Fruit fly (Drosophila melanogaster) whole organism, embryonic: ENCODE data around the gene Sec20.

ENCODE experiments used
- ATbp ChIP-seq: fragments of 200-800 bp; sonication (Bioruptor generic); optimal IDR thresholded peaks from 2 replicates; lab custom pipeline; 2017; ENCODE audit warnings: missing biosample characterization, mild to moderate bottlenecking, missing genetic modification characterization, missing genetic modification reagents
- Abd-B ChIP-seq: fragments of 200-800 bp; sonication (Bioruptor generic); optimal IDR thresholded peaks from 2 replicates; lab custom pipeline; 2018; ENCODE audit warnings: missing biosample characterization, mild to moderate bottlenecking, missing genetic modification characterization, moderate library complexity
- Antp ChIP-seq: fragments of 200-800 bp; sonication (Bioruptor generic); optimal IDR thresholded peaks from 3 replicates; lab custom pipeline; 2016; ENCODE audit warnings: missing biosample characterization, missing genetic modification characterization
- CG10209 ChIP-seq: fragments of 200-800 bp; sonication (Bioruptor generic); optimal IDR thresholded peaks from 3 replicates; lab custom pipeline; 2017; ENCODE audit warnings: missing biosample characterization, mild to moderate bottlenecking, missing genetic modification characterization, missing genetic modification reagents
- CG10267 ChIP-seq: fragments of 200-800 bp; sonication (Bioruptor generic); optimal IDR thresholded peaks from 2 replicates; lab custom pipeline; 2018; ENCODE audit warnings: missing biosample characterization, mild to moderate bottlenecking, missing genetic modification characterization, moderate library complexity
- CG10565 ChIP-seq: fragments of 200-800 bp; sonication (Bioruptor generic); optimal IDR thresholded peaks from 3 replicates; lab custom pipeline; 2016; ENCODE audit warnings: missing biosample characterization, mild to moderate bottlenecking, missing genetic modification characterization
- CG10654 ChIP-seq: fragments of 200-800 bp; sonication (Bioruptor generic); optimal IDR thresholded peaks from 2 replicates; lab custom pipeline; 2016; ENCODE audit warnings: missing biosample characterization, missing genetic modification characterization
- CG12155 ChIP-seq: fragments of 200-800 bp; sonication (Bioruptor generic); optimal IDR thresholded peaks from 3 replicates; lab custom pipeline; 2016; ENCODE audit warnings: missing biosample characterization, missing genetic modification characterization
- CG1602 ChIP-seq: fragments of 200-800 bp; sonication (Bioruptor generic); optimal IDR thresholded peaks from 3 replicates; lab custom pipeline; 2016; ENCODE audit warnings: missing biosample characterization, missing genetic modification characterization
- CG1603 ChIP-seq: fragments of 200-800 bp; sonication (Bioruptor generic); optimal IDR thresholded peaks from 2 replicates; lab custom pipeline; 2019; ENCODE audit warnings: missing biosample characterization, mild to moderate bottlenecking, missing genetic modification characterization, moderate library complexity
- CG16813 ChIP-seq: fragments of 200-800 bp; sonication (Bioruptor generic); IDR thresholded peaks from 3 replicates; pipeline ENCODE4 v1.3.6; 2022; ENCODE audit warnings: missing biosample characterization, missing genetic modification characterization; ENCODE audit not compliant: partially characterized antibody
- CG17359 ChIP-seq: fragments of 200-800 bp; sonication (Bioruptor generic); optimal IDR thresholded peaks from 3 replicates; lab custom pipeline; 2018; ENCODE audit warnings: missing biosample characterization, mild to moderate bottlenecking, missing genetic modification characterization, moderate library complexity
- CG17612 ChIP-seq: fragments of 200-800 bp; sonication (Bioruptor generic); IDR thresholded peaks from 2 replicates; pipeline ENCODE4 v1.3.6; 2022; ENCODE audit warnings: missing biosample characterization, missing genetic modification characterization
- CG31365 ChIP-seq: fragments of 200-800 bp; sonication (Bioruptor generic); optimal IDR thresholded peaks from 2 replicates; lab custom pipeline; 2018; ENCODE audit warnings: missing biosample characterization, mild to moderate bottlenecking, missing genetic modification characterization
- CG31388 ChIP-seq: fragments of 200-800 bp; sonication (Bioruptor generic); optimal IDR thresholded peaks from 2 replicates; lab custom pipeline; 2016; ENCODE audit warnings: missing biosample characterization, missing genetic modification characterization
- CG33213 ChIP-seq: fragments of 200-800 bp; sonication (Bioruptor generic); optimal IDR thresholded peaks from 3 replicates; lab custom pipeline; 2016; ENCODE audit warnings: missing biosample characterization, missing genetic modification characterization
- CG34376 ChIP-seq: fragments of 200-800 bp; sonication (Bioruptor generic); optimal IDR thresholded peaks from 2 replicates; lab custom pipeline; 2018; ENCODE audit warnings: missing biosample characterization, mild to moderate bottlenecking, missing genetic modification characterization
- CG4404 ChIP-seq: fragments of 200-800 bp; sonication (Bioruptor generic); IDR thresholded peaks from 2 replicates; pipeline ENCODE4 v1.3.6; 2022; ENCODE audit warnings: missing biosample characterization, missing genetic modification characterization
- CG5245 ChIP-seq: fragments of 200-800 bp; sonication (Bioruptor generic); optimal IDR thresholded peaks from 3 replicates; lab custom pipeline; 2016; ENCODE audit warnings: missing biosample characterization, missing genetic modification characterization
- CG6791 ChIP-seq: fragments of 200-800 bp; sonication (Bioruptor generic); IDR thresholded peaks from 3 replicates; pipeline ENCODE4 v1.3.6; 2022; ENCODE audit warnings: missing biosample characterization, missing genetic modification characterization; ENCODE audit not compliant: partially characterized antibody
- CG7372 ChIP-seq: fragments of 200-800 bp; sonication (Bioruptor generic); IDR thresholded peaks from 2 replicates; pipeline ENCODE4 v1.3.6; 2022; ENCODE audit warnings: missing biosample characterization, missing genetic modification characterization
- CG9609 ChIP-seq: fragments of 200-800 bp; sonication (Bioruptor generic); optimal IDR thresholded peaks from 3 replicates; lab custom pipeline; 2016; ENCODE audit warnings: missing biosample characterization, missing genetic modification characterization
- CG9817 ChIP-seq: fragments of 200-800 bp; sonication (Bioruptor generic); optimal IDR thresholded peaks from 2 replicates; lab custom pipeline; 2018; ENCODE audit warnings: missing biosample characterization, mild to moderate bottlenecking, missing genetic modification characterization, moderate library complexity
- Chrac-16 ChIP-seq: fragments of 200-800 bp; sonication (Bioruptor generic); optimal IDR thresholded peaks from 3 replicates; lab custom pipeline; 2016; ENCODE audit warnings: missing biosample characterization, missing genetic modification characterization
- H15 ChIP-seq: fragments of 200-800 bp; sonication (Bioruptor generic); IDR thresholded peaks from 3 replicates; pipeline ENCODE4 v1.3.6; 2022; ENCODE audit warnings: missing biosample characterization, missing genetic modification characterization
- Hmr ChIP-seq: fragments of 200-800 bp; sonication (Bioruptor generic); optimal IDR thresholded peaks from 3 replicates; lab custom pipeline; 2017; ENCODE audit warnings: mild to moderate bottlenecking, missing biosample characterization, missing genetic modification reagents, missing genetic modification characterization
- Kr ChIP-seq: fragments of 200-800 bp; sonication (Bioruptor generic); optimal IDR thresholded peaks from 2 replicates; lab custom pipeline; 2017; ENCODE audit warnings: missing biosample characterization, mild to moderate bottlenecking, missing genetic modification characterization
- Lhr ChIP-seq: fragments of 200-800 bp; sonication (Bioruptor generic); optimal IDR thresholded peaks from 3 replicates; lab custom pipeline; 2017; ENCODE audit warnings: mild to moderate bottlenecking, missing biosample characterization, missing genetic modification reagents, missing genetic modification characterization
- MBD-R2 ChIP-seq: fragments of 200-800 bp; sonication (Bioruptor generic); IDR thresholded peaks from 2 replicates; pipeline ENCODE4 v1.3.6; 2022; ENCODE audit warnings: missing biosample characterization, missing genetic modification characterization
- Mad ChIP-seq: fragments of 200-800 bp; sonication (Bioruptor generic); optimal IDR thresholded peaks from 2 replicates; lab custom pipeline; 2016; ENCODE audit warnings: missing biosample characterization, missing genetic modification characterization
- Med ChIP-seq: fragments of 200-800 bp; sonication (Bioruptor generic); peaks from one replicate; lab custom pipeline; 2016; ENCODE audit warnings: missing biosample characterization, missing genetic modification characterization, mild to moderate bottlenecking, inconsistent platforms, moderate library complexity
- NC2β ChIP-seq: fragments of 200-800 bp; sonication (Bioruptor generic); optimal IDR thresholded peaks from 2 replicates; lab custom pipeline; 2016; ENCODE audit warnings: missing biosample characterization, missing genetic modification characterization
- Xbp1 ChIP-seq: fragments of 200-800 bp; sonication (Bioruptor generic); optimal IDR thresholded peaks from 3 replicates; lab custom pipeline; 2016; ENCODE audit warnings: missing biosample characterization, mild to moderate bottlenecking, missing genetic modification characterization
- ab ChIP-seq: fragments of 200-800 bp; sonication (Bioruptor generic); optimal IDR thresholded peaks from 2 replicates; lab custom pipeline; 2016; ENCODE audit warnings: missing biosample characterization, missing genetic modification characterization
- abd-A ChIP-seq: fragments of 200-800 bp; sonication (Bioruptor generic); optimal IDR thresholded peaks from 3 replicates; lab custom pipeline; 2019; ENCODE audit warnings: missing biosample characterization, mild to moderate bottlenecking, missing genetic modification characterization, moderate library complexity
- btn ChIP-seq: fragments of 200-800 bp; sonication (Bioruptor generic); optimal IDR thresholded peaks from 2 replicates; lab custom pipeline; 2016; ENCODE audit warnings: missing biosample characterization, missing genetic modification characterization
- chif ChIP-seq, 2 experiments: fragments of 200-800 bp; sonication (Bioruptor generic); optimal IDR thresholded peaks; 3 replicates each; lab custom pipeline; 2016; ENCODE audit warnings: missing biosample characterization in 2 of 2, missing genetic modification characterization in 2 of 2
- dm ChIP-seq: fragments of 200-800 bp; sonication (Bioruptor generic); optimal IDR thresholded peaks from 3 replicates; lab custom pipeline; 2016; ENCODE audit warnings: missing biosample characterization, missing genetic modification characterization
- ems ChIP-seq: fragments of 200-800 bp; sonication (Bioruptor generic); optimal IDR thresholded peaks from 3 replicates; lab custom pipeline; 2016; ENCODE audit warnings: missing biosample characterization, missing genetic modification characterization
- eve ChIP-seq, 2 experiments: fragments of >200 bp; optimal IDR thresholded peaks; 2 replicates each; lab custom pipeline; 2017; ENCODE audit warnings: missing biosample characterization in 2 of 2, missing genetic modification characterization in 2 of 2
- gfzf ChIP-seq: fragments of 200-800 bp; sonication (Bioruptor generic); optimal IDR thresholded peaks from 2 replicates; lab custom pipeline; 2016; ENCODE audit warnings: missing biosample characterization, mild to moderate bottlenecking, missing genetic modification characterization, moderate library complexity
- ind ChIP-seq: fragments of 200-800 bp; sonication (Bioruptor generic); optimal IDR thresholded peaks from 3 replicates; lab custom pipeline; 2016; ENCODE audit warnings: missing biosample characterization, missing genetic modification characterization
- kay ChIP-seq: fragments of 200-800 bp; sonication (Bioruptor generic); optimal IDR thresholded peaks from 2 replicates; lab custom pipeline; 2016; ENCODE audit warnings: missing biosample characterization, missing genetic modification characterization
- mam ChIP-seq: fragments of 200-800 bp; sonication (Bioruptor generic); optimal IDR thresholded peaks from 3 replicates; lab custom pipeline; 2016; ENCODE audit warnings: missing biosample characterization, missing genetic modification characterization
- phol ChIP-seq: fragments of 200-800 bp; sonication (Bioruptor generic); optimal IDR thresholded peaks from 3 replicates; lab custom pipeline; 2018; ENCODE audit warnings: missing biosample characterization, mild to moderate bottlenecking, missing genetic modification characterization, moderate library complexity
- row ChIP-seq: fragments of 200-800 bp; sonication (Bioruptor generic); IDR thresholded peaks from 3 replicates; pipeline ENCODE4 v1.3.6; 2022; ENCODE audit warnings: missing biosample characterization, missing genetic modification characterization
- sens ChIP-seq: fragments of 200-800 bp; sonication (Bioruptor generic); peaks from one replicate; lab custom pipeline; 2016; ENCODE audit warnings: missing biosample characterization, missing genetic modification characterization
- seq ChIP-seq: fragments of 200-800 bp; sonication (Bioruptor generic); IDR thresholded peaks from 2 replicates; pipeline ENCODE4 v1.3.6; 2022; ENCODE audit warnings: missing biosample characterization, missing genetic modification characterization
- tgo ChIP-seq: fragments of 200-800 bp; sonication (Bioruptor generic); IDR thresholded peaks from 3 replicates; pipeline ENCODE4 v1.3.6; 2022; ENCODE audit warnings: missing biosample characterization, missing genetic modification characterization
- tin ChIP-seq: fragments of 200-800 bp; sonication (Bioruptor generic); optimal IDR thresholded peaks from 3 replicates; lab custom pipeline; 2016; ENCODE audit warnings: missing biosample characterization, missing genetic modification characterization
- unc-4 ChIP-seq: fragments of 200-800 bp; sonication (Bioruptor generic); IDR thresholded peaks from 2 replicates; pipeline ENCODE4 v1.3.6; 2022; ENCODE audit warnings: missing biosample characterization, missing genetic modification characterization; ENCODE audit not compliant: partially characterized antibody
- zfh2 ChIP-seq: fragments of 200-800 bp; sonication (Bioruptor generic); optimal IDR thresholded peaks from 2 replicates; lab custom pipeline; 2016; ENCODE audit warnings: missing biosample characterization, missing genetic modification characterization

Sec20 gene

dm6 chr3R:5856215-5856614 lies 31.9 kb upstream of the Sec20 start, which contains the start of the genes disp and ECSIT (continued):
- TF ChIP-seq CG1603 (tag; lab: Kevin White, UChicago) (no peak), btn (GFP tag; lab: Kevin White, UChicago) (peak; percentile 3), tgo (GFP tag; lab: Robert Waterston, UW) (no peak), row (peak; percentile 91), phol (tag; lab: Kevin White, UChicago) (no peak), ems (GFP tag; lab: Kevin White, UChicago) (peak; percentile 45), CG1602 (peak; percentile 12), Mad (GFP tag; lab: Kevin White, UChicago) (no peak), Med (GFP tag; lab: Kevin White, UChicago) (peak; percentile 88), ATbp (GFP tag; lab: Kevin White, UChicago) (no peak), CG10209 (GFP tag; lab: Kevin White, UChicago) (peak; percentile 38), tin (no peak), CG9817 (tag; lab: Kevin White, UChicago) (peak; percentile 4), seq (GFP tag; lab: Robert Waterston, UW) (no peak), H15 (GFP tag; lab: Robert Waterston, UW) (no peak), CG16813 (GFP tag; lab: Robert Waterston, UW) (peak; percentile 16; the same call in 1 of the 3 replicates), unc-4 (GFP tag; lab: Robert Waterston, UW) (no peak), Kr (GFP tag; lab: Kevin White, UChicago) (no peak), ind (GFP tag; lab: Kevin White, UChicago) (peak; percentile 43), CG4404 (GFP tag; lab: Robert Waterston, UW) (peak; percentile 42; the same call in 1 of the 2 replicates), CG34376 (GFP tag; lab: Kevin White, UChicago) (peak; percentile 22), Antp (peak; percentile 8), dm (GFP tag; lab: Kevin White, UChicago) (peak; percentile 64), CG31365 (tag; lab: Kevin White, UChicago) (no peak), MBD-R2 (GFP tag; lab: Robert Waterston, UW) (peak; percentile 81), CG10654 (peak; percentile 20), CG33213 (GFP tag; lab: Kevin White, UChicago) (no peak), CG17359 (no peak), Chrac-16 (GFP tag; lab: Kevin White, UChicago) (peak; percentile 2), CG6791 (no peak), CG5245 (GFP tag; lab: Kevin White, UChicago) (no peak), CG7372 (GFP tag; lab: Robert Waterston, UW) (no peak), Abd-B (GFP tag; lab: Kevin White, UChicago) (no peak), CG31388 (no peak), gfzf (peak; percentile 9), mam (GFP tag; lab: Kevin White, UChicago) (peak; percentile 32), sens (GFP tag; lab: Kevin White, UChicago) (peak; percentile 92), zfh2 (GFP tag; lab: Kevin White, UChicago) (peak; percentile 57), eve (GFP tag; optimal IDR thresholded peaks at IDR 0.05; lab: Kevin White, UChicago) (no peak), Lhr (GFP tag; lab: Kevin White, UChicago) (peak; percentile 9), CG17612 (GFP tag; lab: Robert Waterston, UW) (no peak), CG9609 (GFP tag; lab: Kevin White, UChicago) (peak; percentile 40), Xbp1 (GFP tag; lab: Kevin White, UChicago) (peak; percentile 33), CG12155 (GFP tag; lab: Kevin White, UChicago) (peak; percentile 4), Hmr (GFP tag; lab: Kevin White, UChicago) (peak; percentile 36), abd-A (tag; lab: Kevin White, UChicago) (no peak), chif (GFP tag; optimal IDR thresholded peaks at IDR 0.05; lab: Kevin White, UChicago) (no peak), CG10565 (GFP tag; lab: Kevin White, UChicago) (no peak), CG10267 (tag; lab: Kevin White, UChicago) (peak; percentile 95), kay (GFP tag; lab: Kevin White, UChicago) (no peak), ab (GFP tag; lab: Kevin White, UChicago) (peak; percentile 3), NC2β (GFP tag; lab: Kevin White, UChicago) (peak; percentile 18)
